Worm (Caenorhabditis elegans) whole organism, young adult: ENCODE data around the gene msp-78.

Experiments used
- B0035.1 ChIP-seq: sonication (generic microtip); optimal IDR thresholded peaks from 2 replicates; lab custom pipeline; 2016; ENCODE audit warnings: missing genetic modification characterization, mild to moderate bottlenecking, missing compliant biosample characterization, missing genotype, missing genetic modification reagents
- B0261.1 ChIP-seq: sonication (generic microtip); optimal IDR thresholded peaks from 2 replicates; lab custom pipeline; 2016; ENCODE audit warnings: mild to moderate bottlenecking, missing genetic modification characterization, moderate library complexity, missing compliant biosample characterization
- C17E4.6 ChIP-seq: fragments of 200-800 bp; sonication (Bioruptor generic); IDR thresholded peaks from 2 replicates; pipeline ENCODE4 v1.3.6; 2022; ENCODE audit warnings: missing genetic modification reagents, missing genetic modification characterization, missing compliant biosample characterization
- D2030.7 ChIP-seq: fragments of 200-800 bp; sonication (Bioruptor generic); IDR thresholded peaks from 2 replicates; pipeline ENCODE4 v1.3.6; 2022; ENCODE audit warnings: missing genetic modification reagents, missing genetic modification characterization, missing compliant biosample characterization
- F10E7.11 ChIP-seq: sonication (generic microtip); optimal IDR thresholded peaks from 2 replicates; lab custom pipeline; 2017; ENCODE audit warnings: mild to moderate bottlenecking, missing genetic modification characterization, moderate library complexity, missing compliant biosample characterization
- F23B12.7 ChIP-seq: sonication (generic microtip); optimal IDR thresholded peaks from 2 replicates; lab custom pipeline; 2017; ENCODE audit warnings: missing genetic modification characterization, mild to moderate bottlenecking, missing compliant biosample characterization, antibody characterized with exemption, moderate library complexity; ENCODE audit not compliant: insufficient read depth
- F33H1.4 ChIP-seq: fragments of 200-800 bp; sonication (Bioruptor generic); IDR thresholded peaks from 2 replicates; pipeline ENCODE4 v1.3.6; 2022; ENCODE audit warnings: missing genetic modification reagents, missing genetic modification characterization, missing compliant biosample characterization
- F37B4.10 ChIP-seq: fragments of 200-800 bp; sonication (Bioruptor generic); IDR thresholded peaks from 2 replicates; pipeline ENCODE4 v1.3.6; 2022; ENCODE audit warnings: missing genetic modification characterization, missing compliant biosample characterization
- F49E8.2 ChIP-seq: sonication (generic microtip); optimal IDR thresholded peaks from 3 replicates; lab custom pipeline; 2017; ENCODE audit warnings: missing genetic modification characterization, mild to moderate bottlenecking, missing compliant biosample characterization, antibody characterized with exemption, moderate library complexity; ENCODE audit not compliant: insufficient read depth
- F57A8.1 ChIP-seq: fragments of 200-800 bp; sonication (Bioruptor generic); optimal IDR thresholded peaks from 2 replicates; lab custom pipeline; 2018; ENCODE audit warnings: mild to moderate bottlenecking, missing genetic modification characterization, moderate library complexity, missing compliant biosample characterization
- K12H6.12 ChIP-seq: fragments of 200-800 bp; sonication (Bioruptor generic); optimal IDR thresholded peaks from 2 replicates; lab custom pipeline; 2018; ENCODE audit warnings: mild to moderate bottlenecking, missing genetic modification characterization, missing compliant biosample characterization
- Y67H2A.10 ChIP-seq: fragments of 200-800 bp; sonication (Bioruptor generic); conservative IDR thresholded peaks from 2 replicates; pipeline ENCODE4 v1.3.6; 2022; ENCODE audit warnings: missing genetic modification reagents, missing genetic modification characterization, missing compliant biosample characterization
- Y95B8A.8 ChIP-seq: fragments of 200-800 bp; sonication (Bioruptor generic); IDR thresholded peaks from 2 replicates; pipeline ENCODE4 v1.3.6; 2022; ENCODE audit warnings: missing genetic modification reagents, missing genetic modification characterization, missing compliant biosample characterization
- attf-5 ChIP-seq: fragments of 200-800 bp; sonication (Bioruptor generic); optimal IDR thresholded peaks from 2 replicates; lab custom pipeline; 2018; ENCODE audit warnings: mild to moderate bottlenecking, missing genetic modification characterization, missing compliant biosample characterization
- attf-6 ChIP-seq: fragments of 200-800 bp; sonication (Bioruptor generic); IDR thresholded peaks from 2 replicates; pipeline ENCODE4 v1.3.6; 2022; ENCODE audit warnings: missing genetic modification reagents, missing genetic modification characterization, missing compliant biosample characterization
- bed-1 ChIP-seq: fragments of 200-800 bp; sonication (Bioruptor generic); IDR thresholded peaks from 2 replicates; pipeline ENCODE4 v1.3.6; 2022; ENCODE audit warnings: missing genetic modification reagents, missing genetic modification characterization, missing compliant biosample characterization
- cebp-2 ChIP-seq: fragments of 200-800 bp; sonication (Bioruptor generic); IDR thresholded peaks from 2 replicates; pipeline ENCODE4 v1.3.6; 2022; ENCODE audit warnings: missing genetic modification characterization, missing compliant biosample characterization
- ceh-79 ChIP-seq: sonication (generic microtip); optimal IDR thresholded peaks from 2 replicates; lab custom pipeline; 2017; ENCODE audit warnings: mild to moderate bottlenecking, missing genetic modification characterization, missing compliant biosample characterization
- die-1 ChIP-seq: sonication (generic microtip); optimal IDR thresholded peaks from 2 replicates; lab custom pipeline; 2016; ENCODE audit warnings: missing genotype, mild to moderate bottlenecking, missing genetic modification characterization, missing compliant biosample characterization
- dpl-1 ChIP-seq: fragments of 150-350 bp; optimal IDR thresholded peaks from 2 replicates; lab custom pipeline; 2014; ENCODE audit warnings: missing biosample characterization, missing genetic modification reagents, missing genetic modification characterization
- egrh-3 ChIP-seq: fragments of 200-800 bp; sonication (Bioruptor generic); IDR thresholded peaks from 2 replicates; pipeline ENCODE4 v1.3.6; 2022; ENCODE audit warnings: missing genetic modification reagents, missing genetic modification characterization, missing compliant biosample characterization
- ekl-4 ChIP-seq: fragments of 200-800 bp; sonication (Bioruptor generic); IDR thresholded peaks from 2 replicates; pipeline ENCODE4 v1.3.6; 2022; ENCODE audit warnings: missing genetic modification reagents, missing genetic modification characterization, missing compliant biosample characterization
- fkh-3 ChIP-seq: sonication (generic microtip); optimal IDR thresholded peaks from 2 replicates; lab custom pipeline; 2016; ENCODE audit warnings: mild to moderate bottlenecking, missing genetic modification characterization, missing compliant biosample characterization
- gei-17 ChIP-seq: fragments of 200-800 bp; sonication (Bioruptor generic); optimal IDR thresholded peaks from 2 replicates; lab custom pipeline; 2018; ENCODE audit warnings: mild to moderate bottlenecking, missing genetic modification characterization, missing compliant biosample characterization
- hlh-26 ChIP-seq: fragments of 200-800 bp; sonication (Bioruptor generic); conservative IDR thresholded peaks from 2 replicates; pipeline ENCODE4 v1.3.6; 2022; ENCODE audit warnings: missing genetic modification reagents, missing genetic modification characterization, missing compliant biosample characterization
- hsf-1 ChIP-seq: fragments of 200-800 bp; sonication (Bioruptor generic); IDR thresholded peaks from 2 replicates; pipeline ENCODE4 v1.3.6; 2022; ENCODE audit warnings: missing genetic modification reagents, missing genetic modification characterization, missing compliant biosample characterization
- lag-1 ChIP-seq: fragments of 200-800 bp; sonication (Bioruptor generic); IDR thresholded peaks from 2 replicates; pipeline ENCODE4 v1.3.6; 2022; ENCODE audit warnings: missing genetic modification reagents, missing genetic modification characterization, missing compliant biosample characterization
- let-607 ChIP-seq, 2 experiments: fragments of 200-800 bp in 1 of 2; sonication (Bioruptor generic) in 1 of 2; sonication (generic microtip) in 1 of 2; optimal IDR thresholded peaks; 2 replicates each; lab custom pipeline; 2016 to 2018; ENCODE audit warnings: mild to moderate bottlenecking in 2 of 2, missing compliant biosample characterization in 2 of 2, missing genetic modification characterization in 2 of 2, moderate library complexity in 2 of 2, missing genotype in 1 of 2
- lin-26 ChIP-seq: fragments of 200-800 bp; sonication (Bioruptor generic); IDR thresholded peaks from 2 replicates; pipeline ENCODE4 v1.3.6; 2022; ENCODE audit warnings: missing genetic modification reagents, missing genetic modification characterization, missing compliant biosample characterization
- lin-35 ChIP-seq, 3 experiments: fragments of 150-350 bp in 2 of 3; sonication (generic microtip) in 1 of 3; optimal IDR thresholded peaks; 2 replicates each; lab custom pipeline; 2014 to 2018; ENCODE audit warnings: missing biosample characterization in 3 of 3, missing genetic modification characterization in 3 of 3, missing genetic modification reagents in 3 of 3
- lin-54 ChIP-seq: fragments of 200-800 bp; sonication (Bioruptor generic); optimal IDR thresholded peaks from 2 replicates; lab custom pipeline; 2018; ENCODE audit warnings: mild to moderate bottlenecking, missing genetic modification characterization, missing compliant biosample characterization
- lir-1 ChIP-seq: fragments of 200-800 bp; sonication (Bioruptor generic); conservative IDR thresholded peaks from 2 replicates; pipeline ENCODE4 v1.3.6; 2022; ENCODE audit warnings: missing genetic modification reagents, missing genetic modification characterization, missing compliant biosample characterization
- lsy-27 ChIP-seq: sonication (generic microtip); optimal IDR thresholded peaks from 2 replicates; lab custom pipeline; 2017; ENCODE audit warnings: missing genetic modification characterization, mild to moderate bottlenecking, missing compliant biosample characterization, antibody characterized with exemption, missing genotype, borderline replicate concordance; ENCODE audit not compliant: insufficient read depth
- madf-8 ChIP-seq: fragments of 200-800 bp; sonication (Bioruptor generic); conservative IDR thresholded peaks from 2 replicates; pipeline ENCODE4 v1.3.6; 2022; ENCODE audit warnings: missing genetic modification reagents, missing genetic modification characterization, missing compliant biosample characterization
- mel-28 ChIP-seq: sonication (generic microtip); optimal IDR thresholded peaks from 2 replicates; lab custom pipeline; 2016; ENCODE audit warnings: borderline replicate concordance, mild to moderate bottlenecking, missing genetic modification characterization, missing compliant biosample characterization
- mes-4 ChIP-seq: sonication (generic microtip); optimal IDR thresholded peaks from 2 replicates; lab custom pipeline; 2016; ENCODE audit warnings: missing genotype, missing genetic modification characterization, missing compliant biosample characterization
- nfya-2 ChIP-seq: fragments of 200-800 bp; sonication (Bioruptor generic); IDR thresholded peaks from 2 replicates; pipeline ENCODE4 v1.3.6; 2022; ENCODE audit warnings: missing genetic modification reagents, missing genetic modification characterization, missing compliant biosample characterization
- nhr-179 ChIP-seq: sonication (generic microtip); optimal IDR thresholded peaks from 2 replicates; lab custom pipeline; 2016; ENCODE audit warnings: mild to moderate bottlenecking, missing genetic modification characterization, missing compliant biosample characterization
- rec-8 ChIP-seq, 2 experiments: sonication (generic microtip); optimal IDR thresholded peaks; 2 replicates each; lab custom pipeline; 2016; ENCODE audit warnings: mild to moderate bottlenecking in 2 of 2, missing genetic modification characterization in 2 of 2, missing genetic modification reagents in 2 of 2, missing genotype in 2 of 2, missing biosample characterization in 1 of 2, missing compliant biosample characterization in 1 of 2, moderate library complexity in 1 of 2
- sdz-38 ChIP-seq: sonication (generic microtip); optimal IDR thresholded peaks from 2 replicates; lab custom pipeline; 2016; ENCODE audit warnings: missing genotype, missing genetic modification characterization, missing compliant biosample characterization
- sea-2 ChIP-seq: fragments of 200-800 bp; sonication (Bioruptor generic); IDR thresholded peaks from 2 replicates; pipeline ENCODE4 v1.3.6; 2022; ENCODE audit warnings: missing genetic modification characterization, missing compliant biosample characterization
- snpc-1.1 ChIP-seq: sonication (generic microtip); optimal IDR thresholded peaks from 2 replicates; lab custom pipeline; 2017; ENCODE audit warnings: missing genetic modification characterization, mild to moderate bottlenecking, missing compliant biosample characterization, antibody characterized with exemption, moderate library complexity, missing genotype, missing genetic modification reagents; ENCODE audit not compliant: insufficient read depth
- snpc-1.3 ChIP-seq: sonication (generic microtip); optimal IDR thresholded peaks from 2 replicates; lab custom pipeline; 2017; ENCODE audit warnings: missing genetic modification characterization, mild to moderate bottlenecking, missing compliant biosample characterization, antibody characterized with exemption, moderate library complexity, missing genotype, missing genetic modification reagents; ENCODE audit not compliant: insufficient read depth
- somi-1 ChIP-seq: fragments of 200-800 bp; sonication (Bioruptor generic); optimal IDR thresholded peaks from 2 replicates; lab custom pipeline; 2018; ENCODE audit warnings: mild to moderate bottlenecking, missing genetic modification characterization, missing compliant biosample characterization
- tbp1 ChIP-seq: fragments of 200-800 bp; sonication (Bioruptor generic); optimal IDR thresholded peaks from 2 replicates; lab custom pipeline; 2018; ENCODE audit warnings: mild to moderate bottlenecking, missing genetic modification characterization, missing compliant biosample characterization
- ztf-18 ChIP-seq: sonication (generic microtip); optimal IDR thresholded peaks from 2 replicates; lab custom pipeline; 2016; ENCODE audit warnings: missing genotype, mild to moderate bottlenecking, missing genetic modification characterization, missing compliant biosample characterization
- ztf-22 ChIP-seq: fragments of 200-800 bp; sonication (Bioruptor generic); optimal IDR thresholded peaks from 2 replicates; lab custom pipeline; 2018; ENCODE audit warnings: mild to moderate bottlenecking, missing genetic modification characterization, moderate library complexity, missing compliant biosample characterization
- ztf-26 ChIP-seq: sonication (generic microtip); optimal IDR thresholded peaks from 2 replicates; lab custom pipeline; 2017; ENCODE audit warnings: missing genetic modification characterization, missing compliant biosample characterization

Gene msp-78

DNA sequence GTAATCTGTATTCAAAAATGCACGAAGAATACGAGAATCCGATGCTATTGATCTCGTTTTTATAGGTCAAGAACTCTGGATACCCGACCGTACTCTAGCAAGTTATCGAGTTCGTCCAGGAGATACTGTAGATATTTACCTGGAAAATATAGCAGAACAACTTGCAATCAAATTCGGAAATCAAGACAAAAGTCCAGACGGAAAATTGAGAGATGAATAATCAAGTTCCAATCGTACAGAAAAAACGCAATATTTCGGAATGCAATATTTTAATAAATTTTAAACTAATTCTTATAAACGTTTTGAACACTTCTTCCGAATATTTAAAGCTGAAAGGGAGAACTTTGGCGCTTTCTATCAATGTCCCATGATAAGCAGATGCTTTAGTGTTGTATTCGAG lies 30.8 kb upstream of the msp-78 start (continued):
- no peak for TF ChIP-seq mel-28
- TF ChIP-seq nhr-179 (tag; lab: Kevin White, UChicago): no peak
- no peak for TF ChIP-seq nfya-2 (GFP tag; lab: Robert Waterston, UW)
- no peak for TF ChIP-seq lsy-27 (tag; lab: Kevin White, UChicago)
- TF ChIP-seq ztf-22 (GFP tag; lab: Kevin White, UChicago): no peak
- no peak for TF ChIP-seq F10E7.11
- no peak for TF ChIP-seq Y67H2A.10
- TF ChIP-seq Y95B8A.8 (GFP tag; lab: Robert Waterston, UW): peak; percentile 80; the same call in 1 of the 2 replicates
- TF ChIP-seq hsf-1 (GFP tag; lab: Robert Waterston, UW): peak; percentile 66; the same call in 1 of the 2 replicates
- TF ChIP-seq hlh-26 (GFP tag; lab: Robert Waterston, UW): no peak
- no peak for TF ChIP-seq K12H6.12
- no peak for TF ChIP-seq rec-8 (tag; optimal IDR thresholded peaks at IDR 0.05; lab: Kevin White, UChicago)
- no peak for TF ChIP-seq gei-17 (GFP tag; lab: Kevin White, UChicago)
- TF ChIP-seq lag-1 (GFP tag; lab: Robert Waterston, UW): no peak
- no peak for TF ChIP-seq F37B4.10 (GFP tag; lab: Robert Waterston, UW)
- TF ChIP-seq let-607 (tag; optimal IDR thresholded peaks at IDR 0.05; lab: Kevin White, UChicago): no peak
- TF ChIP-seq D2030.7 (GFP tag; lab: Robert Waterston, UW): peak; percentile 45
- no peak for TF ChIP-seq somi-1 (GFP tag; lab: Kevin White, UChicago)
- no peak for TF ChIP-seq sea-2
- TF ChIP-seq snpc-1.1: no peak
- TF ChIP-seq tbp1 (GFP tag; lab: Kevin White, UChicago): peak; percentile 33
- TF ChIP-seq egrh-3 (GFP tag; lab: Robert Waterston, UW): no peak
- no peak for TF ChIP-seq cebp-2
- no peak for TF ChIP-seq F57A8.1 (GFP tag; lab: Kevin White, UChicago)
- no peak for TF ChIP-seq F23B12.7 (tag; lab: Kevin White, UChicago)
- TF ChIP-seq ztf-18 (tag; lab: Kevin White, UChicago): no peak
- TF ChIP-seq mes-4: no peak
- peak; percentile 59 for TF ChIP-seq F49E8.2 (tag; lab: Kevin White, UChicago)
- TF ChIP-seq sdz-38 (tag; lab: Kevin White, UChicago): no peak
- TF ChIP-seq bed-1: no peak
- no peak for TF ChIP-seq attf-5
- TF ChIP-seq lin-54 (GFP tag; lab: Kevin White, UChicago): peak; percentile 37
- peak; percentile 32; the same call in 1 of the 2 replicates for TF ChIP-seq F33H1.4 (GFP tag; lab: Robert Waterston, UW)
- TF ChIP-seq attf-6 (GFP tag; lab: Robert Waterston, UW): peak; percentile 58
- TF ChIP-seq C17E4.6 (GFP tag; lab: Robert Waterston, UW): peak; percentile 70; the same call in 1 of the 2 replicates
- TF ChIP-seq snpc-1.3: no peak
- TF ChIP-seq B0261.1 (tag; lab: Kevin White, UChicago): no peak
- TF ChIP-seq madf-8 (GFP tag; lab: Robert Waterston, UW): no peak
- no peak for TF ChIP-seq ceh-79 (tag; lab: Kevin White, UChicago)
- peak; percentile 11 for TF ChIP-seq B0035.1 (tag; lab: Kevin White, UChicago)
- no peak for TF ChIP-seq lin-35 (GFP tag; optimal IDR thresholded peaks at IDR 0.05; lab: Kevin White, UChicago)
- peak; percentile 81 for TF ChIP-seq ekl-4
- TF ChIP-seq lin-26 (GFP tag; lab: Robert Waterston, UW): no peak; the same call in 1 of the 2 replicates
- no peak for TF ChIP-seq lir-1
- no peak for TF ChIP-seq fkh-3
- no peak for TF ChIP-seq die-1
- no peak for TF ChIP-seq dpl-1 (GFP tag; lab: Kevin White, UChicago)
- no peak for TF ChIP-seq ztf-26 (tag; lab: Kevin White, UChicago)
